Worm (Caenorhabditis elegans) whole organism, L4 larva: ENCODE measurements around the gene dars-1.

ENCODE experiments used
- F49E8.2 ChIP-seq: sonication (generic microtip); optimal IDR thresholded peaks from 2 replicates; lab custom pipeline; 2016; ENCODE audit warnings: missing compliant biosample characterization, mild to moderate bottlenecking, missing genetic modification characterization, borderline replicate concordance
- T20F7.1 ChIP-seq: fragments of 200-800 bp; sonication (Bioruptor generic); optimal IDR thresholded peaks from 2 replicates; lab custom pipeline; 2018; ENCODE audit warnings: mild to moderate bottlenecking, missing genetic modification characterization, missing compliant biosample characterization
- Y48G9A.11 ChIP-seq: fragments of 200-800 bp; sonication (Bioruptor generic); IDR thresholded peaks from 2 replicates; pipeline ENCODE4 v1.3.6; 2022; ENCODE audit warnings: missing genetic modification reagents, missing genetic modification characterization, missing compliant biosample characterization
- aha-1 ChIP-seq: fragments of 150-350 bp; peaks from one replicate; lab custom pipeline; 2014; ENCODE audit warnings: missing biosample characterization, missing genetic modification characterization
- aly-2 ChIP-seq: sonication (generic microtip); optimal IDR thresholded peaks from 2 replicates; lab custom pipeline; 2018; ENCODE audit warnings: missing biosample characterization, missing genetic modification characterization
- arid-1 ChIP-seq: fragments of 200-800 bp; sonication (Bioruptor generic); conservative IDR thresholded peaks from 2 replicates; pipeline ENCODE4 v1.3.6; 2022; ENCODE audit warnings: missing genetic modification reagents, missing genetic modification characterization, missing compliant biosample characterization
- ceh-20 ChIP-seq: fragments of 200-800 bp; sonication (Bioruptor generic); IDR thresholded peaks from 2 replicates; pipeline ENCODE4 v1.3.6; 2022; ENCODE audit warnings: missing genetic modification reagents, missing genetic modification characterization, missing compliant biosample characterization
- ceh-28 ChIP-seq: fragments of 150-350 bp; optimal IDR thresholded peaks from 2 replicates; lab custom pipeline; 2014; ENCODE audit warnings: missing biosample characterization, missing genetic modification reagents, missing genetic modification characterization
- ces-1 ChIP-seq: fragments of 150-350 bp; sonication (generic microtip); optimal IDR thresholded peaks from 4 replicates; lab custom pipeline; 2014; ENCODE audit warnings: missing biosample characterization, missing genetic modification reagents, missing genetic modification characterization
- daf-12 ChIP-seq: fragments of 150-350 bp; optimal IDR thresholded peaks from 2 replicates; lab custom pipeline; 2014; ENCODE audit warnings: missing biosample characterization, missing genetic modification reagents, missing genetic modification characterization
- dmd-6 ChIP-seq: fragments of 200-800 bp; sonication (Bioruptor generic); IDR thresholded peaks from 2 replicates; pipeline ENCODE4 v1.3.6; 2022; ENCODE audit warnings: missing genetic modification reagents, missing genetic modification characterization, missing compliant biosample characterization
- dmd-9 ChIP-seq: fragments of 200-800 bp; sonication (Bioruptor generic); IDR thresholded peaks from 2 replicates; pipeline ENCODE4 v1.3.6; 2022; ENCODE audit warnings: missing genetic modification reagents, missing genetic modification characterization, missing compliant biosample characterization
- dpl-1 ChIP-seq: fragments of 150-350 bp; optimal IDR thresholded peaks from 2 replicates; lab custom pipeline; 2014; ENCODE audit warnings: missing biosample characterization, missing genetic modification reagents, missing genetic modification characterization
- dve-1 ChIP-seq: sonication (generic microtip); optimal IDR thresholded peaks from 2 replicates; lab custom pipeline; 2017; ENCODE audit warnings: antibody characterized with exemption, mild to moderate bottlenecking, missing genetic modification characterization, missing compliant biosample characterization; ENCODE audit not compliant: insufficient read depth
- egl-27 ChIP-seq: sonication (generic microtip); optimal IDR thresholded peaks from 3 replicates; lab custom pipeline; 2017; ENCODE audit warnings: missing biosample characterization, missing genetic modification reagents, missing genetic modification characterization
- hmg-1.1 ChIP-seq: fragments of 200-800 bp; sonication (Bioruptor generic); IDR thresholded peaks from 2 replicates; pipeline ENCODE4 v1.3.6; 2022; ENCODE audit warnings: missing genetic modification reagents, missing genetic modification characterization, missing compliant biosample characterization
- jun-1 ChIP-seq: fragments of 150-350 bp; optimal IDR thresholded peaks from 2 replicates; lab custom pipeline; 2014; ENCODE audit warnings: missing biosample characterization, missing genetic modification reagents, missing genetic modification characterization
- lim-7 ChIP-seq: fragments of 200-800 bp; sonication (Bioruptor generic); IDR thresholded peaks from 2 replicates; pipeline ENCODE4 v1.3.6; 2022; ENCODE audit warnings: missing genetic modification characterization, missing compliant biosample characterization
- lin-1 ChIP-seq: fragments of 200-800 bp; sonication (Bioruptor generic); IDR thresholded peaks from 2 replicates; pipeline ENCODE4 v1.3.6; 2022; ENCODE audit warnings: missing genetic modification reagents, missing genetic modification characterization, missing compliant biosample characterization
- lin-13 ChIP-seq: fragments of 150-350 bp; optimal IDR thresholded peaks from 2 replicates; lab custom pipeline; 2014; ENCODE audit warnings: missing biosample characterization, missing genetic modification reagents, missing genetic modification characterization
- lin-15B ChIP-seq: fragments of 150-350 bp; sonication (generic microtip); optimal IDR thresholded peaks from 3 replicates; lab custom pipeline; 2014; ENCODE audit warnings: missing biosample characterization, missing genetic modification characterization
- lin-29 ChIP-seq: fragments of 200-800 bp; sonication (Bioruptor generic); IDR thresholded peaks from 2 replicates; pipeline ENCODE4 v1.3.6; 2022; ENCODE audit warnings: missing genetic modification reagents, missing genetic modification characterization, missing compliant biosample characterization
- lin-38 ChIP-seq: fragments of 200-800 bp; sonication (Bioruptor generic); IDR thresholded peaks from 2 replicates; pipeline ENCODE4 v1.3.6; 2022; ENCODE audit warnings: missing genetic modification reagents, missing genetic modification characterization, missing compliant biosample characterization
- lsy-2 ChIP-seq, 2 experiments: fragments of 150-350 bp in 1 of 2; sonication (generic microtip) in 1 of 2; optimal IDR thresholded peaks; 2 replicates each; lab custom pipeline; 2014 to 2017; ENCODE audit warnings: missing biosample characterization in 2 of 2, missing genetic modification characterization in 2 of 2
- mep-1 ChIP-seq: fragments of 150-350 bp; sonication (generic microtip); optimal IDR thresholded peaks from 3 replicates; lab custom pipeline; 2014; ENCODE audit warnings: missing biosample characterization, missing genetic modification characterization
- mes-2 ChIP-seq: sonication (generic microtip); optimal IDR thresholded peaks from 2 replicates; lab custom pipeline; 2016; ENCODE audit warnings: missing genotype, mild to moderate bottlenecking, missing genetic modification characterization, missing compliant biosample characterization; ENCODE audit not compliant: poor library complexity, severe bottlenecking
- mxl-3 ChIP-seq: fragments of 200-800 bp; sonication (Bioruptor generic); optimal IDR thresholded peaks from 2 replicates; lab custom pipeline; 2018; ENCODE audit warnings: mild to moderate bottlenecking, missing genetic modification characterization, missing compliant biosample characterization
- nhr-102 ChIP-seq: sonication (generic microtip); optimal IDR thresholded peaks from 2 replicates; lab custom pipeline; 2016; ENCODE audit warnings: mild to moderate bottlenecking, missing genetic modification characterization, moderate library complexity, missing compliant biosample characterization
- nhr-11 ChIP-seq: fragments of 150-350 bp; optimal IDR thresholded peaks from 2 replicates; lab custom pipeline; 2014; ENCODE audit warnings: missing biosample characterization, missing genetic modification characterization
- nhr-111 ChIP-seq: fragments of 200-800 bp; sonication (Bioruptor generic); optimal IDR thresholded peaks from 2 replicates; lab custom pipeline; 2018; ENCODE audit warnings: mild to moderate bottlenecking, missing genetic modification characterization, missing compliant biosample characterization
- nhr-237 ChIP-seq: sonication (generic microtip); optimal IDR thresholded peaks from 2 replicates; lab custom pipeline; 2017; ENCODE audit warnings: missing biosample characterization, missing genetic modification characterization
- nhr-25 ChIP-seq: sonication (generic microtip); optimal IDR thresholded peaks from 2 replicates; lab custom pipeline; 2017; ENCODE audit warnings: missing genetic modification characterization, mild to moderate bottlenecking, missing compliant biosample characterization, antibody characterized with exemption, moderate library complexity, borderline replicate concordance; ENCODE audit not compliant: insufficient read depth
- nhr-28 ChIP-seq: fragments of 150-350 bp; optimal IDR thresholded peaks from 2 replicates; lab custom pipeline; 2014; ENCODE audit warnings: missing biosample characterization, missing genetic modification characterization
- nhr-41 ChIP-seq: fragments of 200-800 bp; sonication (Bioruptor generic); IDR thresholded peaks from 2 replicates; pipeline ENCODE4 v1.3.6; 2022; ENCODE audit warnings: missing genetic modification reagents, missing genetic modification characterization, missing compliant biosample characterization
- nhr-76 ChIP-seq: fragments of 150-350 bp; optimal IDR thresholded peaks from 2 replicates; lab custom pipeline; 2014; ENCODE audit warnings: missing biosample characterization, missing genetic modification characterization
- saeg-2 ChIP-seq: fragments of 200-800 bp; sonication (Bioruptor generic); IDR thresholded peaks from 2 replicates; pipeline ENCODE4 v1.3.6; 2022; ENCODE audit warnings: missing genetic modification reagents, missing genetic modification characterization, missing compliant biosample characterization
- snpc-1.2 ChIP-seq: fragments of 200-800 bp; sonication (Bioruptor generic); IDR thresholded peaks from 2 replicates; pipeline ENCODE4 v1.3.6; 2022; ENCODE audit warnings: missing genetic modification reagents, missing genetic modification characterization, missing compliant biosample characterization
- unc-130 ChIP-seq: sonication (generic microtip); optimal IDR thresholded peaks from 2 replicates; lab custom pipeline; 2016; ENCODE audit warnings: missing genetic modification reagents, missing genetic modification characterization, missing compliant biosample characterization
- unc-39 ChIP-seq: sonication (generic microtip); optimal IDR thresholded peaks from 2 replicates; lab custom pipeline; 2017; ENCODE audit warnings: missing biosample characterization, missing genetic modification characterization
- unc-62 ChIP-seq, 3 experiments: fragments of 150-350 bp in 1 of 3; sonication (generic microtip); optimal IDR thresholded peaks in 2 of 3; peaks in 1 of 3; 1 replicate in 1 of 3; 2 replicates in 2 of 3; lab custom pipeline; 2014 to 2017; ENCODE audit warnings: missing biosample characterization in 3 of 3, missing genetic modification characterization in 3 of 3, missing genetic modification reagents in 3 of 3, missing genotype in 1 of 3
- zfp-2 ChIP-seq: sonication (generic microtip); optimal IDR thresholded peaks from 2 replicates; lab custom pipeline; 2016; ENCODE audit warnings: mild to moderate bottlenecking, missing genetic modification characterization, missing compliant biosample characterization

The dars-1 gene

DNA sequence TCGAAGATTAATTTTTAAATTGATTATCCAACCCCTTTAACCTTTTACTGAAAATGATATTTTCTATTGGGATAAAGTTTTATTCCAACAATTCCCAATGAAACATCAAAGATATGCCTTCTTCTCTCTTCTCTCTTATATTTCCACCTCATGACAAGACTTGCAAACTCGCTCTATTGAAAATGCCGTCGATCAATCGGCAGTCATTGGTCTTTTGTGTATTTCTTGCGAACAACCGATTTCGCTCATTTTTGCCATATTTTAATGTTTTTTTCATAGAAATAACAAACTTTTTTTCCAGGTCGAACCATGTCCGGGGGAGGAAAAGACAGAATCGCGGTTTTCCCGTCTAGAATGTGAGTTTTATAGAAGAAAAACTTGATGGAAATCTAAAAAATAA is 16.8 kb upstream of the dars-1 start, which contains the start of gene vha-14 (continued):
- no peak for TF ChIP-seq ces-1 (GFP tag; lab: Kevin White, UChicago)
- no peak for TF ChIP-seq lin-15B
- peak; percentile 35 for TF ChIP-seq dpl-1 (GFP tag; lab: Kevin White, UChicago)
- TF ChIP-seq dmd-6 (GFP tag; lab: Robert Waterston, UW) = no peak
- TF ChIP-seq jun-1 (tag; lab: Kevin White, UChicago) = no peak
- no peak for TF ChIP-seq lin-1 (GFP tag; lab: Robert Waterston, UW)
- TF ChIP-seq daf-12 (tag; lab: Kevin White, UChicago) = no peak
- no peak for TF ChIP-seq lin-13 (GFP tag; lab: Kevin White, UChicago)
- TF ChIP-seq nhr-41 = no peak
- no peak for TF ChIP-seq saeg-2
- TF ChIP-seq ceh-28 = no peak
- no peak for TF ChIP-seq aly-2 (tag; lab: Kevin White, UChicago)
- peak; percentile 46 for TF ChIP-seq T20F7.1 (GFP tag; lab: Kevin White, UChicago)

DNA sequence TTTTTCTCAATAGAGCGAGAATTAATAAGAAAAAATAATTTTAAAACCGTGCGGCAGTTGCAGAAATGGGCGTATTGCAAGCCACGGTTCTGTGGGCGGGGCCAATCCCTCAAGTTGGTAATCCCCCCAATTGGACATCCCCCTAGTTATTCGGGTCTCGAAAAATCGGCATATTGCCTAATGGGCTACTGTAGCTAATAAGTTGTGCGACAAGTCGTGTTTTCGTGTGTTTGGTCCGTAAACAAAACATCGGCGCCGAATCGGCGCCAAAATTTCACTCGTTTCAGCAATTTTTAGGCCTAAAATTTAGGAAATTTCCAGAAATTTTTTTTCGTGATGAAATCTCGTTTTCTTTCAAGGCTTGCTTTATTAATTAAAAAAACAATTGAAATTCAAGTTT is 13.3 kb upstream of the dars-1 start:
- TF ChIP-seq nhr-76 (tag; lab: Kevin White, UChicago) (no peak), mep-1 (tag; lab: Kevin White, UChicago) (no peak), mes-2 (tag; lab: Kevin White, UChicago) (no peak), snpc-1.2 (GFP tag; lab: Robert Waterston, UW) (peak; percentile 67; the same call in 1 of the 2 replicates), Y48G9A.11 (GFP tag; lab: Robert Waterston, UW) (peak; percentile 54; the same call in 1 of the 2 replicates), arid-1 (GFP tag; lab: Robert Waterston, UW) (0 out of 2 replicates have a peak, but pooled peaks have one; percentile 5), dmd-9 (GFP tag; lab: Robert Waterston, UW) (0 out of 2 replicates have a peak, but pooled peaks have one; percentile 28), daf-12 (tag; lab: Kevin White, UChicago) (no peak), lim-7 (GFP tag; lab: Robert Waterston, UW) (no peak), lsy-2 (tag; optimal IDR thresholded peaks at IDR 0.05; lab: Kevin White, UChicago) (no peak), unc-130 (GFP tag; lab: Kevin White, UChicago) (peak; percentile 65), ceh-20 (GFP tag; lab: Robert Waterston, UW) (no peak), unc-39 (tag; lab: Kevin White, UChicago) (no peak), nhr-111 (GFP tag; lab: Kevin White, UChicago) (no peak), lin-38 (GFP tag; lab: Robert Waterston, UW) (peak; percentile 61)
- TF ChIP-seq, all 104 proteins: peak for 6

DNA sequence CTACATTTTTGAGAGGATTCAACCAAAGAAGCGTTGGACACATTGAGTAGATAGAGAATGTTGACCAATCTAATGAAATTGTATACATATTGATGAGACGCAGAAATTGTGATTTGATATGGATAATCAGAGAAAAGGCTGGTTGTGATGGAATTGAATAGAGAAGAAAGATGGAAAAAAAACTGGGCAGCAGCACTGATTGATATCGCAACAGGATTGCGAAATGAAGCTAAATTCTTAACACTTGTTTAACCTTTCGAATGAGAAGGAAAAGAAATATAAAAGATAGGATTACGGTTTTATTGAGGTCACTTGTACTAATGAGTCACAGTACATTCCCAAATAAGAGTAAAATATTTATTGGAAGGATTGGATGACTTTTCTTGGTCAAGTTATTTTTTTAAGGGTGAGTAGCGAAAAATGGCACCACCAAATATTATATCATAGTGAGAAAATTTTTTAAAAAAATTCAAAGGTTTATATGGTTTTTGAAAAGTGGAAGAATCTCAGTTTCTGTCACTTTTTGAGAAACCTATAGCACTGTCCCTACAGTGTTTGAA is 11.2 kb upstream of the dars-1 start:
- TF ChIP-seq nhr-11 = no peak
- TF ChIP-seq dve-1 (tag; lab: Kevin White, UChicago) = peak; percentile 10
- TF ChIP-seq nhr-41 = no peak
- no peak for TF ChIP-seq zfp-2 (tag; lab: Kevin White, UChicago)
- TF ChIP-seq hmg-1.1 = no peak
- no peak for TF ChIP-seq saeg-2
- no peak for TF ChIP-seq lin-29 (GFP tag; lab: Robert Waterston, UW)
- peak; percentile 11 for TF ChIP-seq nhr-25 (tag; lab: Kevin White, UChicago)
- peak; percentile 33 for TF ChIP-seq mxl-3 (GFP tag; lab: Kevin White, UChicago)
- TF ChIP-seq nhr-237 = no peak
- no peak for TF ChIP-seq F49E8.2 (tag; lab: Kevin White, UChicago)
- TF ChIP-seq nhr-102 (tag; lab: Kevin White, UChicago) = no peak
- TF ChIP-seq nhr-28 (tag; lab: Kevin White, UChicago) = peak; percentile 65
- peak in 1 of 2 experiments; percentile 96 for TF ChIP-seq unc-62 (GFP tag; optimal IDR thresholded peaks at IDR 0.05 in 1 of 2; lab: Kevin White, UChicago)
- no peak for TF ChIP-seq unc-62 (tag; optimal IDR thresholded peaks at IDR 0.05; lab: Kevin White, UChicago)
- peak; percentile 85 for TF ChIP-seq aha-1 (tag; lab: Kevin White, UChicago)
- TF ChIP-seq egl-27 (tag; lab: Kevin White, UChicago) = no peak
- peak in 1 of 2 experiments; percentile 31 for TF ChIP-seq lsy-2 (tag; optimal IDR thresholded peaks at IDR 0.05; lab: Kevin White, UChicago)
- TF ChIP-seq lin-13 (GFP tag; lab: Kevin White, UChicago) = no peak
